Worm (Caenorhabditis elegans) whole organism, early embryonic: ENCODE measurements around the gene K12H4.2.

Experiments
- F13C5.2 ChIP-seq: sonication (generic microtip); optimal IDR thresholded peaks from 2 replicates; lab custom pipeline; 2017; ENCODE audit warnings: mild to moderate bottlenecking, missing genetic modification characterization, inconsistent platforms, missing compliant biosample characterization
- aly-1 ChIP-seq: sonication (generic microtip); optimal IDR thresholded peaks from 2 replicates; lab custom pipeline; 2016; ENCODE audit warnings: missing genetic modification characterization, missing compliant biosample characterization
- ama-1 ChIP-seq: fragments of 150-350 bp; optimal IDR thresholded peaks from 2 replicates; lab custom pipeline; 2014
- flt-1 ChIP-seq: fragments of 200-800 bp; sonication (Bioruptor generic); IDR thresholded peaks from 2 replicates; pipeline ENCODE4 v1.3.6; 2022; ENCODE audit warnings: missing genetic modification characterization, missing compliant biosample characterization
- hnd-1 ChIP-seq: sonication (generic microtip); optimal IDR thresholded peaks from 2 replicates; lab custom pipeline; 2016; ENCODE audit warnings: missing genetic modification characterization, missing compliant biosample characterization
- pes-1 ChIP-seq: fragments of 200-800 bp; sonication (Bioruptor generic); IDR thresholded peaks from 2 replicates; pipeline ENCODE4 v1.3.6; 2022; ENCODE audit warnings: missing genetic modification reagents, missing genetic modification characterization, missing compliant biosample characterization
- tbx-37 ChIP-seq: fragments of 200-800 bp; sonication (Bioruptor generic); conservative IDR thresholded peaks from 2 replicates; pipeline ENCODE4 v1.3.6; 2022; ENCODE audit warnings: missing genetic modification reagents, missing genetic modification characterization, missing compliant biosample characterization

DNA sequence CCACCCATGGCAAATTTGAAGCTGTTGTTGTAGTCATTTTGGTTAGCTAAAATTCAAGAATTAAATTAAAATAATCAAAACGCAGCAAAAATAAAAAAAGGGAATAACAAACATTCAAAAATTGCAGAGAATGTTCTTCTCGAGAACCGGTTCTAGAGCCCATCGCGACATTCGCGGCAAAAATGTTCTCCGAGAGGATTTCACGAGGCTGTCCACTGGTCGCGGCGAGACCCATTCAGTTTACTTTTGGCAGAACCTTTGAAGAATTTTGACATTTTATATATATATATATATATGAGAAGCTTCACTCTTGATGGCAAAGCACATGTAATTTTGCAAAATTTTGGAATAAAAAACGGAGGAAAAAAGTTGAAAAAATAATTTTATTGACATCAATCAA is 18.0 kb upstream of the K12H4.2 start, which contains the start of gene F44B9.8:
- no peak for TF ChIP-seq aly-1
- TF ChIP-seq ama-1 (lab: Kevin White, UChicago) = no peak
- no peak for TF ChIP-seq pes-1 (GFP tag; lab: Robert Waterston, UW)
- no peak for TF ChIP-seq flt-1 (GFP tag; lab: Robert Waterston, UW)
- no peak for TF ChIP-seq tbx-37 (GFP tag; lab: Robert Waterston, UW)
- TF ChIP-seq hnd-1 (tag; lab: Kevin White, UChicago) = no peak
- TF ChIP-seq F13C5.2 (tag; lab: Kevin White, UChicago) = no peak
